Worm (Caenorhabditis elegans): ENCODE measurements around the gene T11F9.22.
"Not testable (repeated sequence)": the region's sequence is repeated elsewhere in the genome, so short reads cannot be mapped to it uniquely, and the experiment has no call there.

Gene T11F9.22

DNA sequence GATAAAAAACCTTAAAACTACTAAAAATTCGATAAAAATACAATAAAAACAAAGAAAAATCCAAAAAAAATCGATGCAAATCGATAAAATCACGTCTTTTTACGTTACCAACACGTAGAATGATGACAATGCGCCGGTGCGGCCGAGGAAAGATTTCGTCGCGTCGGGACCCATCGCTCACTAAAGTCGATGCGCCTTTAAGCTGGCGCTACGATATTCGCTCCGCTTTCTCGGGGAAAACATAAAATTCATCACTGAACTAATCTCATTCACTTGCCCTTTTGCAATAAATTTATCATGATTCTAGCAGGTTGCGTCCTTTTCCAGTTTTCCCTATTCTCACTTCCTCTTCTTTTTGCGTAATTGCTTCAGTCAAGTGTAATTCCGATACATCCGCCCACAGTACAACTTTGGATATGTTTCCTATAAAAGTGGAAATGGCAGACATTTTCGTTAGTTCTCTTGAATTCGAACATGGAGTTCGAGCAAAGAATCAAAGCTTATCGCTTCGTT, 4.1 kb downstream of the T11F9.22 start, which contains the start of gene col-157:
TSS of gene col-157 (plus strand) at position 463 of the 513 bp plus-strand sequence.
- not testable (repeated sequence) for TF ChIP-seq pha-4, elt-3, mep-1 (tag; optimal IDR thresholded peaks at IDR 0.05)

DNA sequence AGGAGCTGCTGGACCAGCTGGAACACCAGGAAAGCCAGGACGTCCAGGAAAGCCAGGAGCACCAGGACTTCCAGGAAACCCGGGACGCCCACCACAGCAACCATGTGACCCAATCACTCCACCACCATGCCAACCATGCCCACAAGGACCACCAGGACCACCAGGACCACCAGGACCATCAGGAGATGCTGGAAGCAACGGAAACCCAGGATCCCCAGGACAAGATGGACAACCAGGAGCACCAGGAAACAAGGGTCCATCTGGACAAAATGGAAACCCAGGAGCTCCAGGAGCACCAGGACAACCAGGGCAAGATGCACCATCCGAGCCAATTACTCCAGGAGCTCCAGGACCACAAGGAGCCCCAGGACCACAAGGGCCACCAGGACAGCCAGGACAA, 4.9 kb downstream of the T11F9.22 start:
- TF ChIP-seq blmp-1 (tag; optimal IDR thresholded peaks at IDR 0.05) (no peak), lin-13 (tag; optimal IDR thresholded peaks at IDR 0.05) (no peak), elt-1 (tag; optimal IDR thresholded peaks at IDR 0.05; ENCODE audit: borderline replicate concordance, insufficient read depth) (no peak), ceh-39 (tag; optimal IDR thresholded peaks at IDR 0.05) (no peak), ham-2 (GFP tag; optimal IDR thresholded peaks at IDR 0.05) (no peak), ceh-83 (GFP tag; optimal IDR thresholded peaks at IDR 0.05) (no peak), flh-1 (GFP tag; optimal IDR thresholded peaks at IDR 0.05) (no peak), mep-1 (tag; optimal IDR thresholded peaks at IDR 0.05) (no peak), bed-3 (GFP tag; optimal IDR thresholded peaks at IDR 0.05) (no peak), hlh-1 (tag; optimal IDR thresholded peaks at IDR 0.05) (no peak)

DNA sequence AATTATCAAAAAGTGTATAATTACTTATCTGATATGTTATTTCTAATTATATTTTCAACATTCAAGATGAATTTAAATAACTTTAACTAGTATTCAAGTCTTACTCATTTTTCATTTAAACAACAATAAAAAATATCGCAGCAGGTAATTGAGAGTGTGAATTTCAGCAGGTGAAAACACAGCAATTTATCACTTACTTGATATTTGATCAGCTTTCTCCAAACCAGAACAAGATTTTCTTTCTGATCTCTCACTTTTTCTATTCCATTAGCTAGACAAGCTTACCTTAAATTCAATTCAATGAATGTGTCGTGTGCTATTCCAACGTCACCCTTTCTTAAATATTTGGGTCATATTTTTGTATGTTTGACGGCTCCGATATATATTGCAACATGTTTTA, 6.1 kb downstream of the T11F9.22 start, which contains the start of gene srh-1:
TSS of gene srh-1 (plus strand) at position 301 of the 400 bp plus-strand sequence.
- TF ChIP-seq pha-4 (tag; optimal IDR thresholded peaks at IDR 0.05) (no peak), tbx-8 (GFP tag; optimal IDR thresholded peaks at IDR 0.05) (no peak), mab-5 (tag; optimal IDR thresholded peaks at IDR 0.05) (no peak), ceh-83 (GFP tag; optimal IDR thresholded peaks at IDR 0.05) (no peak), elt-3 (tag; optimal IDR thresholded peaks at IDR 0.05) (no peak), elt-1 (tag; optimal IDR thresholded peaks at IDR 0.05; ENCODE audit: borderline replicate concordance, insufficient read depth) (no peak), mep-1 (tag; optimal IDR thresholded peaks at IDR 0.05) (no peak), ceh-39 (tag; optimal IDR thresholded peaks at IDR 0.05) (no peak), ces-1 (GFP tag; optimal IDR thresholded peaks at IDR 0.05) (no peak), lin-32 (GFP tag; optimal IDR thresholded peaks at IDR 0.05) (no peak), flh-1 (GFP tag; optimal IDR thresholded peaks at IDR 0.05) (no peak), blmp-1 (tag; optimal IDR thresholded peaks at IDR 0.05) (no peak), nhr-12 (tag; optimal IDR thresholded peaks at IDR 0.05) (no peak), unc-62 (GFP tag; optimal IDR thresholded peaks at IDR 0.05) (no peak), hlh-1 (tag; optimal IDR thresholded peaks at IDR 0.05) (no peak), nhr-2 (tag; optimal IDR thresholded peaks at IDR 0.05) (no peak), sem-2 (GFP tag; optimal IDR thresholded peaks at IDR 0.05) (no peak), nhr-76 (tag; optimal IDR thresholded peaks at IDR 0.05) (no peak)

DNA sequence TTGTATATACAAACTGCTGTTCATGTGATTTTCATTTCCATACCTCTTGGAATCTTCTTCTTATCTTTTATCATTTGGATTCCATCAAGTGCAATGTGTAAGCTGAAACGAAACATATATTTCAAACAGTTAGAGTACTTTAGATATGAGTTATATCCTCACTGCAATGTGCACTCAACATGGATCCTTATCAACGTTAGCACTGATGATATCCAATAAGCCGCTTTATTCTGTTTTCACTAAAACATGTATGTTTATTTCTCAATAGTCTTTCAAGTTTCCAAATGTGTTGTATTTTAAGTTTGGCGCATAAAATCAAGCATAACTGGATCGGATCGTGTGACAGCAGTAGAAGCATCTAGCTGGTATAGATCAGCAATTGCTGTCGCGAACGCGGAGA, 7.2 kb downstream of the T11F9.22 start, which contains the start of gene T11F9.10:
TSS of gene T11F9.10 (plus strand) at position 301 of the 400 bp plus-strand sequence.
- no peak for TF ChIP-seq nhr-2 (tag; optimal IDR thresholded peaks at IDR 0.05)
- no peak for TF ChIP-seq ceh-39 (tag; optimal IDR thresholded peaks at IDR 0.05)
- TF ChIP-seq mep-1 (tag; optimal IDR thresholded peaks at IDR 0.05), result no peak
- no peak for TF ChIP-seq pha-4 (tag; optimal IDR thresholded peaks at IDR 0.05)
- TF ChIP-seq nhr-237 (tag; optimal IDR thresholded peaks at IDR 0.05), result no peak
- no peak for TF ChIP-seq lin-32 (GFP tag; optimal IDR thresholded peaks at IDR 0.05)
- TF ChIP-seq unc-62 (GFP tag; optimal IDR thresholded peaks at IDR 0.05), result no peak
- TF ChIP-seq ceh-43 (GFP tag; optimal IDR thresholded peaks at IDR 0.05), result no peak
- no peak for TF ChIP-seq elt-3 (tag; optimal IDR thresholded peaks at IDR 0.05)
- TF ChIP-seq lin-13 (tag; optimal IDR thresholded peaks at IDR 0.05), result no peak
- no peak for TF ChIP-seq zip-8 (tag; optimal IDR thresholded peaks at IDR 0.05)
- TF ChIP-seq nhr-76 (tag; optimal IDR thresholded peaks at IDR 0.05), result no peak
- TF ChIP-seq nhr-12 (tag; optimal IDR thresholded peaks at IDR 0.05), result no peak
- TF ChIP-seq blmp-1 (tag; optimal IDR thresholded peaks at IDR 0.05), result no peak

DNA sequence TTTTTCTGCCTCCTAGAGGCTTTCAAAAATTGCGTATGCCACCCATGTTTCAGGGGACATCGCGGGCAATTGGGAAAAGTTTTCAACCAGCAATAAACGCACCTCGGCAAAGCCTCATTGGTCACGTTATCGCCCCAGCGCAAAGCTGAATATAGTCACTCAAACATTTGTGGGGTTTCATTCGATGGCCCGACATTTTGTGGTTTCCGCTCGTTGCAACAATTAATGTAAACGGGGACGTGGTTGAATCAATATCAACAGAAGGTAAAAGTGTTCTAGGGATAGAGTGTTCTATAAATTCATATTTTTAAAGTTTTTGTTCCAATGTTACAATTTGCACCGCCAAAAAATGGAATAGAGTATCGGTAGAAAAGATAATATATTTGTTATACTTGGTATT, 8.8 kb downstream of the T11F9.22 start:
- TF ChIP-seq lin-32 (GFP tag; optimal IDR thresholded peaks at IDR 0.05) (no peak), bed-3 (GFP tag; optimal IDR thresholded peaks at IDR 0.05) (no peak), unc-120 (tag; optimal IDR thresholded peaks at IDR 0.05; ENCODE audit: poor library complexity, severe bottlenecking) (no peak), nhr-2 (tag; optimal IDR thresholded peaks at IDR 0.05) (no peak), nhr-76 (tag; optimal IDR thresholded peaks at IDR 0.05) (no peak), sptf-1 (tag; optimal IDR thresholded peaks at IDR 0.05) (no peak)

DNA sequence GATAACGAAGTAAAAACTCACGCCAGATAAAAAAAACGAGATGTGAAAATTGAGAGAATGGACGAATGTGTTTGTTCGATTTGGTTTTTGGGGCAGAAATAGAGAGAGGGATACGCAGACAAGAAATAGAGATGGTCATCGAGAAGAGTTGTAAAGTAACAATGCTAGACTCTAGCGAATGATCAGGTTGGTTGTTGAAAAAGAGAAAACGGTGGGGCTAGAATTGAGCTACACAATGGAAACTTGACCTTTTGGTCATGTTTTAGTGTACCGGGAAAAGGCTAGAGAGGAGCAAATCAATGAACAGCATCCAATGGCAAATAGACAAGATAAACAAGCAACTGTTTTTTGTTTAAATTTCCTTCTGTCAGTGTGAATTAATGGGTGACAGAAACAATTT, 10.9 kb downstream of the T11F9.22 start, which contains the start of gene dhs-19:
TSS of gene dhs-19 (minus strand) at position 101 of the 400 bp plus-strand sequence.
- no peak for TF ChIP-seq flh-1 (GFP tag; optimal IDR thresholded peaks at IDR 0.05)
- no peak for TF ChIP-seq elt-3 (tag; optimal IDR thresholded peaks at IDR 0.05)
- TF ChIP-seq sptf-1 (tag; optimal IDR thresholded peaks at IDR 0.05), result no peak
- no peak for TF ChIP-seq ham-2 (GFP tag; optimal IDR thresholded peaks at IDR 0.05)
- TF ChIP-seq bed-3 (GFP tag; optimal IDR thresholded peaks at IDR 0.05), result no peak
- TF ChIP-seq ces-1 (GFP tag; optimal IDR thresholded peaks at IDR 0.05), result no peak
- no peak for TF ChIP-seq hlh-1 (tag; optimal IDR thresholded peaks at IDR 0.05)

Measured in whole organism, mixed stage, embryonic.